Worm (Caenorhabditis elegans): Measurements from ENCODE around the gene F08D12.3.

DNA sequence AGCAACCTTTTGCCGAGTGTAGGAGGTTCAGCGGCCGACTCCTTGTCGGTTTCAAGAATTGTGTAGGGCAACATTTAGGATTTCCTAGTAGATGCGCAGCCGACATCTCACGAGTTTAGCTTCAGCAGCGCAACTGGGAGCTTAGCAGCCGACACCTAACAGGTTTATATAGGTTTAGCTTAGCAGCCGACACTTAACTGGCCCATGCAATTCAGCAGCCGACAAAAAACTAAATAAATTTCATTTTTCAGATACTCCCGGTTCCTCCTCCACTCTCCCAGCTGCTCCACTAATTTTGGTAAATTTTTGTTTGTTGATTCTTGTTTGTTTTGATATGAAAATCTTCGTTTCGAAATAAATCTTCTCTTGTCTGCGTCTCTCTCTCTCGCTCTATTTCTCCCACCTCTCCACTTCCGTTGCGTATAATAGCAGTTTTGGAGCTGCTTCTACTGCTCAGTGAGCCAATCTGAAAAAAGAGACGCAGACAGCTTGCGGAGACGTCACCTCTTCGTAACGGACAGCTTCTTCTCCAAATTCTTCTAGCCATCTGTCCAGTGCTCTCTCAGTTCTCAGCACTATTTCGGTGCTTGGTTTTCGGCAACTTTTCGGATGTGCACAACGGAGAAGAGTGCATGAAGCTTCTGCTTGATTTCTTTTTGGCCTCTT lies 31.3 kb upstream of the F08D12.3 start:
- no peak for TF ChIP-seq unc-39 (tag; optimal IDR thresholded peaks at IDR 0.05)
- no peak for TF ChIP-seq nhr-77 (tag; optimal IDR thresholded peaks at IDR 0.05)
- TF ChIP-seq ama-1 (optimal IDR thresholded peaks at IDR 0.05) = no peak
- TF ChIP-seq hmg-11 (tag; optimal IDR thresholded peaks at IDR 0.05) = peak; percentile 76
- TF ChIP-seq lsy-12 (tag; optimal IDR thresholded peaks at IDR 0.05) = no peak
- TF ChIP-seq unc-62 (GFP tag; optimal IDR thresholded peaks at IDR 0.05) = peak; percentile 79
- TF ChIP-seq fos-1 (tag; optimal IDR thresholded peaks at IDR 0.05) = no peak
- no peak for TF ChIP-seq nhr-23 (tag; optimal IDR thresholded peaks at IDR 0.05)
- no peak for TF ChIP-seq nhr-237 (tag; optimal IDR thresholded peaks at IDR 0.05)
- TF ChIP-seq ceh-82 (tag; optimal IDR thresholded peaks at IDR 0.05) = peak; percentile 26
- peak; percentile 41 for TF ChIP-seq snpc-4 (tag; optimal IDR thresholded peaks at IDR 0.05)
